Worm (Caenorhabditis elegans): ENCODE results near the gene ZC204.17.
"Not testable (repeated sequence)": the region's sequence is repeated elsewhere in the genome, so short reads cannot be mapped to it uniquely, and the experiment has no call there.

ce11 chrII:1627783-1628182, 18.3 kb downstream of the ZC204.17 start, which contains the start of gene C08E3.15:
- TF ChIP-seq nhr-28 (tag; optimal IDR thresholded peaks at IDR 0.05); tbx-8 (GFP tag; optimal IDR thresholded peaks at IDR 0.05); zip-8 (tag; optimal IDR thresholded peaks at IDR 0.05); nhr-237 (tag; optimal IDR thresholded peaks at IDR 0.05); elt-3 (tag; optimal IDR thresholded peaks at IDR 0.05); nhr-12 (tag; optimal IDR thresholded peaks at IDR 0.05): not testable (repeated sequence)
